Fruit fly (Drosophila melanogaster): ENCODE measurements around the gene dia.

DNA sequence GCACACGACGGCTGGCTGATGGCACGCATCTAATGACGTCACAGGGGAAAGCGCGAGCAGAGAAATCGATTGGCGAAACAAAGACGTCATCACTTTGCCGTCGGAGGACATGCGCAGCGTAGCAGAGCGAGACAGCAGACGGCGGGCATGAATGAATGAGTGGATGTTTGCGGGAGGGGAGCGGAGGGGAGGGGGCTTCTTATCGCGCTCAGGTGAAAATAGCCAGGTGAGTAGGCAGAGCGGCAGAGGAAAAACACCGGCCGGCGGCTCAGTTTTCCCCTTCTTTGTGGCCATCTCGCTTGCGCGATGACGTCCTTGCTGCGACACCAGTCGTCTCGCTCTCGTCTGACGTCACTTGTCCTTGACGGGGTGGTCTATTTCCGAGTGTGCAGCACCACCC, 37.9 kb upstream of the dia start:
- no peak for TF ChIP-seq toe (GFP tag; optimal IDR thresholded peaks at IDR 0.05)
- TF ChIP-seq pad (GFP tag; optimal IDR thresholded peaks at IDR 0.05) = peak; percentile 94
